In the genomic region with DNA sequence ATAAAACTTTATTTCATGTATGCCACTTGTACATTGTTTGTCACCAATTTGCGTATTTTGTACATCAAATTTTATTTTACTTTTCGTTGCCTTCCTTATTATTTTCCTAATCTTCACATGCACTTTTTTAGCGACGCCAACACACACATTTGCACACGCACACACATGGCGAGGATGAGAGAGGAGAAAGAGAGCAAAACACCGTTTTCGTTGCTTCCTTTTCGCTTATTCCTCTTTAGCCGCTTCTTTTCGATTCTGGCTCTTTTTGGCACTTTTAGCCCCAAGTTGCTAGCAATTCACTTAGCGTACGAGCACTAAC, we compare ENCODE assay signal across 1 fruit fly cellular context.
TF ChIP-seq lines count a peak whose summit lies in the region.

No protein-coding gene starts in this region.

TF ChIP-seq in whole organism, embryonic, 481 proteins besides CTCF, POLR2A, EP300 and RAD21 (continued from another document):
- TF ChIP-seq CG11560 (tag; IDR thresholded peaks at IDR 0.05; lab: Robert Waterston, UW), result no peak
- no peak for TF ChIP-seq gsb-n (tag; optimal IDR thresholded peaks at IDR 0.05; lab: Kevin White, UChicago)
- TF ChIP-seq ase (GFP tag; IDR thresholded peaks at IDR 0.05; lab: Robert Waterston, UW), result no peak
- TF ChIP-seq Opbp (GFP tag; IDR thresholded peaks at IDR 0.05; lab: Robert Waterston, UW; ENCODE audit: partially characterized antibody), result no peak
- TF ChIP-seq Mad (GFP tag; optimal IDR thresholded peaks at IDR 0.05; lab: Kevin White, UChicago), result no peak
- TF ChIP-seq CG4820 (GFP tag; optimal IDR thresholded peaks at IDR 0.05; lab: Kevin White, UChicago), result no peak
- TF ChIP-seq cg (GFP tag; optimal IDR thresholded peaks at IDR 0.05; lab: Kevin White, UChicago), result peak; percentile 55
- no peak for TF ChIP-seq Xrp1 (GFP tag; IDR thresholded peaks at IDR 0.05; lab: Robert Waterston, UW)
- TF ChIP-seq HLH3B (GFP tag; IDR thresholded peaks at IDR 0.05; lab: Robert Waterston, UW), result no peak
